Worm (Caenorhabditis elegans): ENCODE data around the gene xbx-9.

Gene xbx-9

DNA sequence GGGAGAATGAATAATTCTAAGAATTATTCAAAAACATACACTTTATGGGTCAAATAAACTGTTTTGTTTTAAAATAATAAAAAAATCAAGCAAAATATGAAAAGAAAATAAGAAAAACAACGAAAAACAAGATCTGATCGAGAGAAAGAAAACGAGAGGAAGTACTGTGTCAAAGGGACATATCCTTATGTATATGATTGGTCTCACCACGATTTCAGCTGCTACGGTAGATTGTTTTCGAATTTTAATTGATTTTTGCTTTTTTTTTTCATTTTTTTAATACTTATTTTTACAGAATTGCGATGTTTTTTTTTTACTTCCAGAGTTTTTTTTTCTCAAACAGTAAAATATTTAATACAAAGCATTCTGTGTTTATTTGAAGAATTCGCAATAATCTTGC lies 37.2 kb upstream of the xbx-9 start (continued):
- TF ChIP-seq athp-1 (tag; optimal IDR thresholded peaks at IDR 0.05) (no peak), sea-2 (GFP tag; IDR thresholded peaks at IDR 0.05) (no peak), madf-3 (GFP tag; IDR thresholded peaks at IDR 0.05) (no peak), aptf-3 (GFP tag; IDR thresholded peaks at IDR 0.05) (no peak), C06A6.2 (GFP tag; conservative IDR thresholded peaks at IDR 0.05) (no peak), snpc-3.4 (tag; optimal IDR thresholded peaks at IDR 0.05) (peak; percentile 0), let-607 (tag; optimal IDR thresholded peaks at IDR 0.05) (no peak), unc-62 (GFP tag; optimal IDR thresholded peaks at IDR 0.05) (no peak), zfh-2 (GFP tag; conservative IDR thresholded peaks at IDR 0.05) (no peak), madf-10 (tag; optimal IDR thresholded peaks at IDR 0.05) (no peak), lin-40 (tag; optimal IDR thresholded peaks at IDR 0.05) (no peak), hrde-1 (tag; optimal IDR thresholded peaks at IDR 0.05; ENCODE audit: borderline replicate concordance) (no peak), repo-1 (tag; optimal IDR thresholded peaks at IDR 0.05) (no peak), C17E4.6 (GFP tag; IDR thresholded peaks at IDR 0.05) (no peak), tbp1 (GFP tag; optimal IDR thresholded peaks at IDR 0.05) (no peak), madf-8 (GFP tag; conservative IDR thresholded peaks at IDR 0.05) (peak; percentile 63), Y56A3A.18 (GFP tag; IDR thresholded peaks at IDR 0.05) (no peak), Y95B8A.8 (GFP tag; IDR thresholded peaks at IDR 0.05) (no peak), ceh-91 (GFP tag; IDR thresholded peaks at IDR 0.05) (peak; percentile 35; the same call in 1 of the 2 replicates), Y67H2A.10 (GFP tag; conservative IDR thresholded peaks at IDR 0.05) (no peak), tbx-9 (tag; optimal IDR thresholded peaks at IDR 0.05; ENCODE audit: borderline replicate concordance) (no peak)

DNA sequence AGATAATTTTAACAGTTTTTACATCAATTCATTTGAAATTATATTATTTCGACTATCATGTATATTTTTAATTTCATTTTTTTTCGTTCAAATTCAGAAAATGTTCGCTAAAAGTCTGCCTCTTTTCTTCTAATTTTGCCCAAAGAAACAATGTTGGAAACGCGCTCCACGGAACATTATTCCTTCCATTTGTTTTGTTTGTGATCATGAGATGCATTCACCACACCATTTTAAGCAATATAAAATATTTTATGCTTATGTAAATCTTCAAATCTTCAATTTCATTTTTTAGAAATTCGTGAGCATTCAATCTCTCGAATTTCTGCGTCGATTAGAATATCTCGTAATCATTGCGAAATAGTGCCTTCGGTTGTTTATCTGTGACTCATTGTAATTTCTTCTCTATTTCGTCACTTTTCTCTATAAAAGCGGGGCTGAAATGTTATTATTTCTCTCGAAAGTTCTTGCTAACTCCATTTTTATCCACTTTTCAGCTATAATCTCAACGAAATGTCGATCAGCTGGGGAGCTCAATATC lies 36.6 kb upstream of the xbx-9 start, which contains the start of gene istr-1:
TSS of gene istr-1 (plus strand) at position 495 of the 538 bp plus-strand sequence.
- peak; percentile 92 for TF ChIP-seq cebp-1 (GFP tag; IDR thresholded peaks at IDR 0.05)
- peak; percentile 98 for TF ChIP-seq cebp-1 (tag; optimal IDR thresholded peaks at IDR 0.05)
- no peak for TF ChIP-seq ceh-58 (GFP tag; IDR thresholded peaks at IDR 0.05)
- TF ChIP-seq attf-5 (GFP tag; optimal IDR thresholded peaks at IDR 0.05) = peak; percentile 44
- TF ChIP-seq F57A8.1 (GFP tag; optimal IDR thresholded peaks at IDR 0.05) = no peak
- 0 out of 2 replicates have a peak, but pooled peaks have one; percentile 29 for TF ChIP-seq mcd-1 (GFP tag; IDR thresholded peaks at IDR 0.05)
- peak; percentile 23 for TF ChIP-seq nhr-80 (tag; optimal IDR thresholded peaks at IDR 0.05)

DNA sequence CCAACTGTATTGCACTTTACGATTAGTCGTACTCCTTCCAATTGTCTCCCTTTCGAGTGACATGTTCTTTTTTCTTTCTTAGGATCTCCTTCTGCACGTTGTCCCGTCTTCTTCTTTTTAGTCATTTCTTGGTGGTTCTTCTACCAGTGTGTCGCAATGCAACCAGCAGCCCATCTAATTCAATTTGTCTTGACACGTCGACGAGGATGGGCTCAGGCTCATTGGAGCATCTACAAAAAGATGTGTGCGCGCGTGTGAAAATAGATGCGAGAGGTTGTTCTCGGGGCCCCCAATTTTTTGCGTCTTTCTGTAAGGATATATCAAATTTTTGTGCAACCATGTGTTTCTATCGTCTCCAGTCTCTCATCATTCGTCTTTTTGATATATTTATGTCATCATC lies 32.4 kb upstream of the xbx-9 start:
- no peak for TF ChIP-seq F57C9.4 (tag; optimal IDR thresholded peaks at IDR 0.05)
- TF ChIP-seq ztf-22 (GFP tag; optimal IDR thresholded peaks at IDR 0.05) = no peak
- TF ChIP-seq fkh-3 (tag; optimal IDR thresholded peaks at IDR 0.05) = no peak

DNA sequence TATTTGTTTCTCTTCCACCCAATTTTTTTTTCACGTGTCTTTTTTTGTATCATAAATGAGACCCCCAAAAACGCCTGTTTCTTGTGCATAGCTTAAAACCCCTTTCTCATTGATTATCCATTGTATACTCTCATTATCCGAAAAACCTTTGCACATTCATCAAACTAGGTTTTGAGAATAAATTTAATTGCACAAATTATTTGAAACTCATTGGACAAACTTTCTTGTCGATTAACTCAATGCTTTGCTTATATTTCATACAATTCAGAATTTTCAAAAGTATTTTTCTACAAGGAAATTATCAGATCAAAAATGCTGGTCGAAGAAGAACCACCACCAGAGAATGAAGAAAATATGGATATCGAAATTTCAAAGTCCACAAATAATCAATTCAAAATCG lies 29.9 kb upstream of the xbx-9 start, which contains the start of gene R11D1.1:
TSS of gene R11D1.1 (plus strand) at position 301 of the 400 bp plus-strand sequence.
- TF ChIP-seq nhr-90 (tag; optimal IDR thresholded peaks at IDR 0.05) = no peak
- TF ChIP-seq snpc-1.1 (tag; optimal IDR thresholded peaks at IDR 0.05; ENCODE audit: insufficient read depth) = no peak
- no peak for TF ChIP-seq lin-35 (GFP tag; optimal IDR thresholded peaks at IDR 0.05)
- no peak for TF ChIP-seq chd-7 (tag; optimal IDR thresholded peaks at IDR 0.05)
- TF ChIP-seq fkh-3 (tag; optimal IDR thresholded peaks at IDR 0.05) = no peak
- TF ChIP-seq F23B12.7 (tag; optimal IDR thresholded peaks at IDR 0.05; ENCODE audit: insufficient read depth) = no peak
- no peak for TF ChIP-seq mes-4 (tag; optimal IDR thresholded peaks at IDR 0.05)

All from whole organism, young adult.